Fruit fly (Drosophila melanogaster) whole organism, embryonic: Measurements from ENCODE around the gene CG10208.

Source experiments
- Abd-B ChIP-seq: fragments of 200-800 bp; sonication (Bioruptor generic); optimal IDR thresholded peaks from 2 replicates; lab custom pipeline; 2018; ENCODE audit warnings: missing biosample characterization, mild to moderate bottlenecking, missing genetic modification characterization, moderate library complexity
- Atf6 ChIP-seq: fragments of 200-800 bp; sonication (Bioruptor generic); IDR thresholded peaks from 2 replicates; pipeline ENCODE4 v1.3.6; 2022; ENCODE audit warnings: missing biosample characterization, missing genetic modification characterization
- Bteb2 ChIP-seq: fragments of 200-800 bp; sonication (Bioruptor generic); optimal IDR thresholded peaks from 2 replicates; lab custom pipeline; 2016; ENCODE audit warnings: missing biosample characterization, missing genetic modification characterization
- CG10274 ChIP-seq: fragments of 200-800 bp; sonication (Bioruptor generic); optimal IDR thresholded peaks from 3 replicates; lab custom pipeline; 2017; ENCODE audit warnings: missing biosample characterization, mild to moderate bottlenecking, missing genetic modification characterization
- CG11247 ChIP-seq: fragments of 200-800 bp; sonication (Bioruptor generic); IDR thresholded peaks from 2 replicates; pipeline ENCODE4 v1.3.6; 2022; ENCODE audit warnings: missing biosample characterization, missing genetic modification characterization
- CG11696 ChIP-seq: fragments of 200-800 bp; sonication (Bioruptor generic); IDR thresholded peaks from 2 replicates; pipeline ENCODE4 v1.3.6; 2022; ENCODE audit warnings: missing biosample characterization, missing genetic modification characterization
- CG12071 ChIP-seq: fragments of 200-800 bp; sonication (Bioruptor generic); optimal IDR thresholded peaks from 3 replicates; lab custom pipeline; 2018; ENCODE audit warnings: missing biosample characterization, mild to moderate bottlenecking, missing genetic modification characterization
- CG13123 ChIP-seq: fragments of 200-800 bp; sonication (Bioruptor generic); optimal IDR thresholded peaks from 2 replicates; lab custom pipeline; 2016; ENCODE audit warnings: missing biosample characterization, missing genetic modification characterization
- CG14050 ChIP-seq: fragments of 200-800 bp; sonication (Bioruptor generic); IDR thresholded peaks from 3 replicates; pipeline ENCODE4 v1.3.6; 2022; ENCODE audit warnings: missing biosample characterization, missing genetic modification characterization
- CG15073 ChIP-seq: fragments of 200-800 bp; sonication (Bioruptor generic); optimal IDR thresholded peaks from 2 replicates; lab custom pipeline; 2016; ENCODE audit warnings: missing biosample characterization, missing genetic modification characterization
- CG15514 ChIP-seq: fragments of 200-800 bp; sonication (Bioruptor generic); optimal IDR thresholded peaks from 3 replicates; lab custom pipeline; 2017; ENCODE audit warnings: missing biosample characterization, missing genetic modification characterization, mild to moderate bottlenecking, moderate library complexity, missing genetic modification reagents
- CG16815 ChIP-seq: fragments of 200-800 bp; sonication (Bioruptor generic); optimal IDR thresholded peaks from 3 replicates; lab custom pipeline; 2017; ENCODE audit warnings: missing biosample characterization, mild to moderate bottlenecking, missing genetic modification characterization
- CG17186 ChIP-seq: fragments of 200-800 bp; sonication (Bioruptor generic); optimal IDR thresholded peaks from 3 replicates; lab custom pipeline; 2017; ENCODE audit warnings: missing biosample characterization, missing genetic modification reagents, missing genetic modification characterization
- CG17385 ChIP-seq: fragments of 200-800 bp; sonication (Bioruptor generic); optimal IDR thresholded peaks from 3 replicates; lab custom pipeline; 2018; ENCODE audit warnings: missing biosample characterization, mild to moderate bottlenecking, missing genetic modification characterization
- CG17829 ChIP-seq: fragments of 200-800 bp; optimal IDR thresholded peaks from 2 replicates; lab custom pipeline; 2019; ENCODE audit warnings: missing biosample characterization, mild to moderate bottlenecking, missing genetic modification characterization, moderate library complexity
- CG17912 ChIP-seq: fragments of 200-800 bp; sonication (Bioruptor generic); optimal IDR thresholded peaks from 2 replicates; lab custom pipeline; 2018; ENCODE audit warnings: missing biosample characterization, mild to moderate bottlenecking, missing genetic modification characterization
- CG2120 ChIP-seq: fragments of 200-800 bp; sonication (Bioruptor generic); optimal IDR thresholded peaks from 3 replicates; lab custom pipeline; 2016; ENCODE audit warnings: missing biosample characterization, missing genetic modification characterization
- CG31441 ChIP-seq: fragments of 200-800 bp; sonication (Bioruptor generic); IDR thresholded peaks from 2 replicates; pipeline ENCODE4 v1.3.6; 2022; ENCODE audit warnings: missing biosample characterization, missing genetic modification characterization
- CG33213 ChIP-seq: fragments of 200-800 bp; sonication (Bioruptor generic); optimal IDR thresholded peaks from 3 replicates; lab custom pipeline; 2016; ENCODE audit warnings: missing biosample characterization, missing genetic modification characterization
- CG34376 ChIP-seq: fragments of 200-800 bp; sonication (Bioruptor generic); optimal IDR thresholded peaks from 2 replicates; lab custom pipeline; 2018; ENCODE audit warnings: missing biosample characterization, mild to moderate bottlenecking, missing genetic modification characterization
- CG3838 ChIP-seq: fragments of 200-800 bp; sonication (Bioruptor generic); optimal IDR thresholded peaks from 3 replicates; lab custom pipeline; 2016; ENCODE audit warnings: missing biosample characterization, missing genetic modification characterization
- CG4360 ChIP-seq: fragments of 200-800 bp; sonication (Bioruptor generic); IDR thresholded peaks from 2 replicates; pipeline ENCODE4 v1.3.6; 2022; ENCODE audit warnings: missing biosample characterization, missing genetic modification characterization
- CG4820 ChIP-seq: fragments of 200-800 bp; sonication (Bioruptor generic); optimal IDR thresholded peaks from 3 replicates; lab custom pipeline; 2016; ENCODE audit warnings: missing biosample characterization, missing genetic modification characterization
- CG5953 ChIP-seq: fragments of 200-800 bp; sonication (Bioruptor generic); IDR thresholded peaks from 2 replicates; pipeline ENCODE4 v1.3.6; 2022; ENCODE audit warnings: missing biosample characterization, missing genetic modification characterization
- CG6254 ChIP-seq: fragments of 200-800 bp; sonication (Bioruptor generic); optimal IDR thresholded peaks from 3 replicates; lab custom pipeline; 2017; ENCODE audit warnings: mild to moderate bottlenecking, missing biosample characterization, missing genetic modification reagents, missing genetic modification characterization
- CG6272 ChIP-seq: fragments of 200-800 bp; sonication (Bioruptor generic); IDR thresholded peaks from 2 replicates; pipeline ENCODE4 v1.3.6; 2022; ENCODE audit warnings: missing biosample characterization, missing genetic modification characterization
- CG6854 ChIP-seq: fragments of 200-800 bp; sonication (Bioruptor generic); optimal IDR thresholded peaks from 3 replicates; lab custom pipeline; 2017; ENCODE audit warnings: missing biosample characterization, mild to moderate bottlenecking, missing genetic modification characterization
- CG7839 ChIP-seq: fragments of 200-800 bp; sonication (Bioruptor generic); optimal IDR thresholded peaks from 3 replicates; lab custom pipeline; 2018; ENCODE audit warnings: missing biosample characterization, mild to moderate bottlenecking, missing genetic modification characterization, moderate library complexity
- CG8281 ChIP-seq: fragments of 200-800 bp; sonication (Bioruptor generic); optimal IDR thresholded peaks from 2 replicates; lab custom pipeline; 2018; ENCODE audit warnings: missing biosample characterization, mild to moderate bottlenecking, missing genetic modification characterization, moderate library complexity
- CG9215 ChIP-seq: fragments of 200-800 bp; sonication (Bioruptor generic); IDR thresholded peaks from 2 replicates; pipeline ENCODE4 v1.3.6; 2022; ENCODE audit warnings: missing biosample characterization, missing genetic modification characterization
- CHES-1-like ChIP-seq: fragments of 200-800 bp; sonication (Bioruptor generic); optimal IDR thresholded peaks from 2 replicates; lab custom pipeline; 2016; ENCODE audit warnings: missing biosample characterization, missing genetic modification characterization
- D19B ChIP-seq: fragments of 200-800 bp; sonication (Bioruptor generic); optimal IDR thresholded peaks from 2 replicates; lab custom pipeline; 2017; ENCODE audit warnings: missing biosample characterization, mild to moderate bottlenecking, missing genetic modification characterization
- Deaf1 ChIP-seq: fragments of 200-800 bp; optimal IDR thresholded peaks from 3 replicates; lab custom pipeline; 2019; ENCODE audit warnings: missing biosample characterization, mild to moderate bottlenecking, missing genetic modification characterization, moderate library complexity
- Drgx ChIP-seq: fragments of 200-800 bp; sonication (Bioruptor generic); IDR thresholded peaks from 2 replicates; pipeline ENCODE4 v1.3.6; 2022; ENCODE audit warnings: missing biosample characterization, missing genetic modification characterization
- Ets65A ChIP-seq: fragments of 200-800 bp; sonication (Bioruptor generic); peaks from one replicate; lab custom pipeline; 2016; ENCODE audit warnings: missing biosample characterization, missing genetic modification characterization
- Fer2 ChIP-seq: fragments of 200-800 bp; sonication (Bioruptor generic); optimal IDR thresholded peaks from 2 replicates; lab custom pipeline; 2018; ENCODE audit warnings: missing biosample characterization, mild to moderate bottlenecking, missing genetic modification characterization, moderate library complexity
- Fer3 ChIP-seq: fragments of 200-800 bp; sonication (Bioruptor generic); optimal IDR thresholded peaks from 2 replicates; lab custom pipeline; 2018; ENCODE audit warnings: missing biosample characterization, mild to moderate bottlenecking, missing genetic modification characterization, moderate library complexity
- Kr ChIP-seq: fragments of 200-800 bp; sonication (Bioruptor generic); optimal IDR thresholded peaks from 2 replicates; lab custom pipeline; 2017; ENCODE audit warnings: missing biosample characterization, mild to moderate bottlenecking, missing genetic modification characterization
- Mad ChIP-seq: fragments of 200-800 bp; sonication (Bioruptor generic); optimal IDR thresholded peaks from 2 replicates; lab custom pipeline; 2016; ENCODE audit warnings: missing biosample characterization, missing genetic modification characterization
- Max ChIP-seq: fragments of 200-800 bp; sonication (Bioruptor generic); optimal IDR thresholded peaks from 2 replicates; lab custom pipeline; 2016; ENCODE audit warnings: missing biosample characterization, mild to moderate bottlenecking, missing genetic modification characterization
- Mrtf ChIP-seq: fragments of 200-800 bp; sonication (Bioruptor generic); IDR thresholded peaks from 3 replicates; pipeline ENCODE4 v1.3.6; 2022; ENCODE audit warnings: missing biosample characterization, missing genetic modification characterization
- NfI ChIP-seq: fragments of 200-800 bp; sonication (Bioruptor generic); optimal IDR thresholded peaks from 3 replicates; lab custom pipeline; 2018; ENCODE audit warnings: missing biosample characterization, mild to moderate bottlenecking, missing genetic modification characterization, moderate library complexity
- Pdp1 ChIP-seq, 2 experiments: fragments of 200-800 bp; sonication (Bioruptor generic); optimal IDR thresholded peaks; 3 replicates each; lab custom pipeline; 2016; ENCODE audit warnings: missing biosample characterization in 2 of 2, missing genetic modification characterization in 2 of 2, mild to moderate bottlenecking in 1 of 2, moderate library complexity in 1 of 2
- Ptx1 ChIP-seq: fragments of 200-800 bp; sonication (Bioruptor generic); IDR thresholded peaks from 2 replicates; pipeline ENCODE4 v1.3.6; 2022; ENCODE audit warnings: missing biosample characterization, missing genetic modification characterization
- Six4 ChIP-seq: fragments of 200-800 bp; sonication (Bioruptor generic); optimal IDR thresholded peaks from 2 replicates; lab custom pipeline; 2016; ENCODE audit warnings: missing biosample characterization, missing genetic modification characterization
- ase ChIP-seq: fragments of 200-800 bp; sonication (Bioruptor generic); IDR thresholded peaks from 3 replicates; pipeline ENCODE4 v1.3.6; 2022; ENCODE audit warnings: missing biosample characterization, missing genetic modification characterization
- bab2 ChIP-seq: fragments of 200-800 bp; sonication (Bioruptor generic); optimal IDR thresholded peaks from 2 replicates; lab custom pipeline; 2016; ENCODE audit warnings: missing biosample characterization, missing genetic modification characterization
- bbx ChIP-seq: fragments of 200-800 bp; sonication (Bioruptor generic); IDR thresholded peaks from 2 replicates; pipeline ENCODE4 v1.3.6; 2022; ENCODE audit warnings: missing biosample characterization, missing genetic modification characterization; ENCODE audit not compliant: partially characterized antibody
- mirr ChIP-seq: fragments of 200-800 bp; sonication (Bioruptor generic); optimal IDR thresholded peaks from 3 replicates; lab custom pipeline; 2018; ENCODE audit warnings: missing biosample characterization, mild to moderate bottlenecking, missing genetic modification characterization
- slbo ChIP-seq: fragments of 200-800 bp; sonication (Bioruptor generic); IDR thresholded peaks from 2 replicates; pipeline ENCODE4 v1.3.6; 2022; ENCODE audit warnings: missing biosample characterization, missing genetic modification characterization
- vfl ChIP-seq: fragments of 200-800 bp; sonication (Bioruptor generic); optimal IDR thresholded peaks from 2 replicates; lab custom pipeline; 2016; ENCODE audit warnings: missing biosample characterization, missing genetic modification characterization
- yki ChIP-seq: fragments of >200 bp; optimal IDR thresholded peaks from 3 replicates; lab custom pipeline; 2018

CG10208 gene

dm6 chr3R:23783961-23784360 lies 10.0 kb upstream of the CG10208 start (continued):
- TF ChIP-seq Mad (GFP tag; lab: Kevin White, UChicago) (peak; percentile 43), CG3838 (GFP tag; lab: Kevin White, UChicago) (peak; percentile 35), CG12071 (peak; percentile 41), CG14050 (peak; percentile 31; the same call in 1 of the 3 replicates), CG13123 (peak; percentile 3), CG11247 (GFP tag; lab: Robert Waterston, UW) (peak; percentile 19; the same call in 1 of the 2 replicates), Bteb2 (GFP tag; lab: Kevin White, UChicago) (peak; percentile 18), Ets65A (GFP tag; lab: Kevin White, UChicago) (peak; percentile 95), CG17385 (peak; percentile 60), CG33213 (GFP tag; lab: Kevin White, UChicago) (peak; percentile 11), Kr (GFP tag; lab: Kevin White, UChicago) (no peak), CG7839 (tag; lab: Kevin White, UChicago) (peak; percentile 83), CG16815 (GFP tag; lab: Kevin White, UChicago) (peak; percentile 77), bbx (GFP tag; lab: Robert Waterston, UW) (no peak), CG4820 (GFP tag; lab: Kevin White, UChicago) (peak; percentile 81), CG9215 (0 out of 2 replicates have a peak, but pooled peaks have one; percentile 37), mirr (GFP tag; lab: Kevin White, UChicago) (no peak), Mrtf (GFP tag; lab: Robert Waterston, UW) (no peak), CG5953 (GFP tag; lab: Robert Waterston, UW) (0 out of 2 replicates have a peak, but pooled peaks have one; percentile 21), CG6272 (GFP tag; lab: Robert Waterston, UW) (0 out of 2 replicates have a peak, but pooled peaks have one; percentile 33), CG17912 (GFP tag; lab: Kevin White, UChicago) (no peak), Ptx1 (GFP tag; lab: Robert Waterston, UW) (peak; percentile 72), CG2120 (peak; percentile 28), NfI (GFP tag; lab: Kevin White, UChicago) (peak; percentile 44), Fer3 (peak; percentile 54), CG6254 (GFP tag; lab: Kevin White, UChicago) (peak; percentile 88), Max (peak; percentile 53), D19B (GFP tag; lab: Kevin White, UChicago) (no peak), CG15514 (GFP tag; lab: Kevin White, UChicago) (no peak), CG17829 (peak; percentile 87), CG11696 (no peak), CG17186 (GFP tag; lab: Kevin White, UChicago) (peak; percentile 30), Fer2 (tag; lab: Kevin White, UChicago) (no peak), CG4360 (no peak), Six4 (peak; percentile 67), CG31441 (GFP tag; lab: Robert Waterston, UW) (peak; percentile 85), CG6854 (GFP tag; lab: Kevin White, UChicago) (no peak), ase (peak; percentile 73; the same call in 2 of the 3 replicates), Pdp1 (GFP tag; optimal IDR thresholded peaks at IDR 0.05; lab: Kevin White, UChicago) (peak; percentile 9 to 70), Atf6 (GFP tag; lab: Robert Waterston, UW) (peak; percentile 60; the same call in 1 of the 2 replicates), bab2 (GFP tag; lab: Kevin White, UChicago) (peak; percentile 48), vfl (GFP tag; lab: Kevin White, UChicago) (no peak), Deaf1 (peak; percentile 46), CG10274 (GFP tag; lab: Kevin White, UChicago) (no peak), Drgx (GFP tag; lab: Robert Waterston, UW) (peak; percentile 79), CG34376 (no peak), CG15073 (no peak), yki (lab: Kevin White, UChicago) (no peak), Abd-B (GFP tag; lab: Kevin White, UChicago) (peak; percentile 69), CHES-1-like (peak; percentile 13), slbo (peak; percentile 62), CG8281 (peak; percentile 32)
